Worm (Caenorhabditis elegans) whole organism, young adult: ENCODE results near the gene F07C4.10.

Experiments
- B0019.2 ChIP-seq: fragments of 200-800 bp; sonication (Bioruptor generic); conservative IDR thresholded peaks from 2 replicates; pipeline ENCODE4 v1.3.6; 2022; ENCODE audit warnings: missing genetic modification reagents, missing genetic modification characterization, missing compliant biosample characterization
- F23B12.7 ChIP-seq: sonication (generic microtip); optimal IDR thresholded peaks from 2 replicates; lab custom pipeline; 2017; ENCODE audit warnings: missing genetic modification characterization, mild to moderate bottlenecking, missing compliant biosample characterization, antibody characterized with exemption, moderate library complexity; ENCODE audit not compliant: insufficient read depth
- F33H1.4 ChIP-seq: fragments of 200-800 bp; sonication (Bioruptor generic); IDR thresholded peaks from 2 replicates; pipeline ENCODE4 v1.3.6; 2022; ENCODE audit warnings: missing genetic modification reagents, missing genetic modification characterization, missing compliant biosample characterization
- egl-18 ChIP-seq: fragments of 200-800 bp; sonication (Bioruptor generic); IDR thresholded peaks from 2 replicates; pipeline ENCODE4 v1.3.6; 2022; ENCODE audit warnings: missing genetic modification reagents, missing genetic modification characterization, missing compliant biosample characterization
- madf-10 ChIP-seq: sonication (generic microtip); optimal IDR thresholded peaks from 2 replicates; lab custom pipeline; 2016; ENCODE audit warnings: mild to moderate bottlenecking, missing genetic modification characterization, missing compliant biosample characterization
- madf-8 ChIP-seq: fragments of 200-800 bp; sonication (Bioruptor generic); conservative IDR thresholded peaks from 2 replicates; pipeline ENCODE4 v1.3.6; 2022; ENCODE audit warnings: missing genetic modification reagents, missing genetic modification characterization, missing compliant biosample characterization
- mcd-1 ChIP-seq: fragments of 200-800 bp; sonication (Bioruptor generic); IDR thresholded peaks from 2 replicates; pipeline ENCODE4 v1.3.6; 2022; ENCODE audit warnings: missing genetic modification reagents, missing genetic modification characterization, missing compliant biosample characterization
- mel-28 ChIP-seq: sonication (generic microtip); optimal IDR thresholded peaks from 2 replicates; lab custom pipeline; 2016; ENCODE audit warnings: borderline replicate concordance, mild to moderate bottlenecking, missing genetic modification characterization, missing compliant biosample characterization
- mxl-1 ChIP-seq: sonication (generic microtip); optimal IDR thresholded peaks from 2 replicates; lab custom pipeline; 2016; ENCODE audit warnings: missing genetic modification characterization, missing compliant biosample characterization
- unc-130 ChIP-seq: sonication (generic microtip); optimal IDR thresholded peaks from 2 replicates; lab custom pipeline; 2016; ENCODE audit warnings: missing genetic modification reagents, missing genetic modification characterization, missing compliant biosample characterization
- zim-3 ChIP-seq: sonication (generic microtip); optimal IDR thresholded peaks from 2 replicates; lab custom pipeline; 2017; ENCODE audit warnings: mild to moderate bottlenecking, missing genetic modification characterization, moderate library complexity, missing compliant biosample characterization

DNA sequence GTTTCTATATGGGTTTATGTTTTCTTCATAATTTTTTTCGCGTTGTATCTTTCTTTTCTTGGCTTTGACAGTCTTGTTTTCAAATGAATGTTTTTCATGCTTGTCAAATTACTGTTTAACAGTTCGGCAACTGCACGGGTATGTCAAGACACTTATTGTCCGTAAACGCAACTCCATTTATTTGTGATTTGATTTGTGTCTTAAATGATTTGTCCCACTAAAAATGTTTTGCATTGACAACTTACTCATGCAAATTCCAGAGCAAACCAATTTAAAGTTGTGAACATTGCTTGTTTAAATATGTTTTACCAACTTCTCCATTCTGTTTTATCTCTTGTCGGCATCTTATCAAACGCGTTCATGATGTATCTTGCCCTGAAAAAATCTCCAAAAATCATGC, 8.0 kb downstream of the F07C4.10 start, which contains the start of gene srd-25:
- TF ChIP-seq zim-3 (tag; lab: Kevin White, UChicago) (no peak), B0019.2 (GFP tag; lab: Robert Waterston, UW) (no peak), F33H1.4 (GFP tag; lab: Robert Waterston, UW) (no peak), mcd-1 (GFP tag; lab: Robert Waterston, UW) (no peak), F23B12.7 (tag; lab: Kevin White, UChicago) (no peak), mel-28 (tag; lab: Kevin White, UChicago) (no peak), unc-130 (GFP tag; lab: Kevin White, UChicago) (no peak), egl-18 (GFP tag; lab: Robert Waterston, UW) (no peak), madf-8 (GFP tag; lab: Robert Waterston, UW) (no peak), mxl-1 (tag; lab: Kevin White, UChicago) (no peak), madf-10 (tag; lab: Kevin White, UChicago) (no peak)
